Worm (Caenorhabditis elegans) whole organism, mixed stage, embryonic: ENCODE results near the gene cpr-6.

ENCODE experiments used
- M03D4.4 ChIP-seq: sonication (generic microtip); optimal IDR thresholded peaks from 2 replicates; lab custom pipeline; 2017; ENCODE audit warnings: mild to moderate bottlenecking, missing genetic modification characterization, missing compliant biosample characterization
- bed-3 ChIP-seq: fragments of 200-800 bp; sonication (Bioruptor generic); optimal IDR thresholded peaks from 3 replicates; lab custom pipeline; 2018; ENCODE audit warnings: mild to moderate bottlenecking, missing genetic modification characterization, moderate library complexity, missing compliant biosample characterization
- blmp-1 ChIP-seq: fragments of 150-350 bp; optimal IDR thresholded peaks from 2 replicates; lab custom pipeline; 2014; ENCODE audit warnings: missing biosample characterization, missing genetic modification characterization
- ceh-39 ChIP-seq: fragments of 150-350 bp; optimal IDR thresholded peaks from 2 replicates; lab custom pipeline; 2014; ENCODE audit warnings: missing biosample characterization, missing genetic modification characterization
- ceh-43 ChIP-seq: fragments of 200-800 bp; sonication (Bioruptor generic); optimal IDR thresholded peaks from 2 replicates; lab custom pipeline; 2018; ENCODE audit warnings: mild to moderate bottlenecking, missing genetic modification characterization, moderate library complexity, missing compliant biosample characterization
- cnd-1 ChIP-seq: fragments of 200-800 bp; sonication (Bioruptor generic); optimal IDR thresholded peaks from 2 replicates; lab custom pipeline; 2018; ENCODE audit warnings: mild to moderate bottlenecking, missing genetic modification characterization, missing compliant biosample characterization
- drap-1 ChIP-seq: fragments of 200-800 bp; sonication (Bioruptor generic); optimal IDR thresholded peaks from 3 replicates; lab custom pipeline; 2018; ENCODE audit warnings: mild to moderate bottlenecking, missing genetic modification characterization, missing compliant biosample characterization
- elt-1 ChIP-seq: sonication (generic microtip); optimal IDR thresholded peaks from 2 replicates; lab custom pipeline; 2017; ENCODE audit warnings: missing genetic modification characterization, mild to moderate bottlenecking, missing compliant biosample characterization, antibody characterized with exemption, moderate library complexity, borderline replicate concordance; ENCODE audit not compliant: insufficient read depth
- elt-3 ChIP-seq: fragments of 150-350 bp; optimal IDR thresholded peaks from 2 replicates; lab custom pipeline; 2014; ENCODE audit warnings: missing biosample characterization, missing genetic modification characterization
- ham-2 ChIP-seq: fragments of 200-800 bp; sonication (Bioruptor generic); optimal IDR thresholded peaks from 2 replicates; lab custom pipeline; 2018; ENCODE audit warnings: mild to moderate bottlenecking, missing genetic modification characterization, missing compliant biosample characterization
- hlh-1 ChIP-seq: fragments of 150-350 bp; optimal IDR thresholded peaks from 2 replicates; lab custom pipeline; 2014; ENCODE audit warnings: missing biosample characterization, missing genetic modification reagents, missing genetic modification characterization
- lin-13 ChIP-seq: fragments of 150-350 bp; optimal IDR thresholded peaks from 2 replicates; lab custom pipeline; 2014; ENCODE audit warnings: missing biosample characterization, missing genetic modification characterization
- lin-32 ChIP-seq: fragments of 200-800 bp; sonication (Bioruptor generic); optimal IDR thresholded peaks from 2 replicates; lab custom pipeline; 2018; ENCODE audit warnings: mild to moderate bottlenecking, missing genetic modification characterization, missing compliant biosample characterization
- lsy-2 ChIP-seq: fragments of 150-350 bp; optimal IDR thresholded peaks from 2 replicates; lab custom pipeline; 2014; ENCODE audit warnings: missing biosample characterization, missing genetic modification characterization
- mls-2 ChIP-seq: sonication (generic microtip); optimal IDR thresholded peaks from 2 replicates; lab custom pipeline; 2016; ENCODE audit warnings: mild to moderate bottlenecking, missing genetic modification characterization, moderate library complexity, missing compliant biosample characterization
- nhr-12 ChIP-seq: fragments of 150-350 bp; optimal IDR thresholded peaks from 2 replicates; lab custom pipeline; 2014; ENCODE audit warnings: missing biosample characterization, missing genetic modification characterization
- nhr-2 ChIP-seq: fragments of 150-350 bp; optimal IDR thresholded peaks from 2 replicates; lab custom pipeline; 2014; ENCODE audit warnings: missing biosample characterization, missing genetic modification characterization
- nhr-237 ChIP-seq: fragments of 150-350 bp; optimal IDR thresholded peaks from 2 replicates; lab custom pipeline; 2014; ENCODE audit warnings: missing biosample characterization, missing genetic modification characterization
- nhr-76 ChIP-seq: sonication (generic microtip); optimal IDR thresholded peaks from 2 replicates; lab custom pipeline; 2017; ENCODE audit warnings: missing biosample characterization, missing genetic modification characterization
- pha-4 ChIP-seq: fragments of 150-350 bp; optimal IDR thresholded peaks from 2 replicates; lab custom pipeline; 2018; ENCODE audit warnings: missing biosample characterization, missing genetic modification reagents, missing genetic modification characterization
- sem-2 ChIP-seq: fragments of 200-800 bp; sonication (Bioruptor generic); optimal IDR thresholded peaks from 2 replicates; lab custom pipeline; 2018; ENCODE audit warnings: mild to moderate bottlenecking, missing genetic modification characterization, missing compliant biosample characterization
- snpc-4 ChIP-seq: fragments of 150-350 bp; optimal IDR thresholded peaks from 2 replicates; lab custom pipeline; 2014; ENCODE audit warnings: missing biosample characterization, missing genetic modification characterization
- sptf-1 ChIP-seq: sonication (generic microtip); optimal IDR thresholded peaks from 2 replicates; lab custom pipeline; 2017; ENCODE audit warnings: mild to moderate bottlenecking, missing genetic modification characterization, moderate library complexity, missing compliant biosample characterization
- tbx-8 ChIP-seq: fragments of 200-800 bp; sonication (Bioruptor generic); optimal IDR thresholded peaks from 2 replicates; lab custom pipeline; 2018; ENCODE audit warnings: mild to moderate bottlenecking, missing genetic modification characterization, moderate library complexity, missing compliant biosample characterization
- unc-120 ChIP-seq: sonication (generic microtip); optimal IDR thresholded peaks from 2 replicates; lab custom pipeline; 2017; ENCODE audit warnings: missing genetic modification characterization, missing compliant biosample characterization; ENCODE audit not compliant: poor library complexity, severe bottlenecking
- unc-39 ChIP-seq: fragments of 150-350 bp; optimal IDR thresholded peaks from 2 replicates; lab custom pipeline; 2014; ENCODE audit warnings: missing biosample characterization, missing genetic modification characterization
- unc-62 ChIP-seq: fragments of 150-350 bp; optimal IDR thresholded peaks from 2 replicates; lab custom pipeline; 2014; ENCODE audit warnings: missing biosample characterization, missing genetic modification reagents, missing genetic modification characterization
- ztf-11 ChIP-seq: fragments of 150-350 bp; optimal IDR thresholded peaks from 2 replicates; lab custom pipeline; 2014; ENCODE audit warnings: missing biosample characterization, missing genetic modification characterization

The cpr-6 gene

ce11 chrX:6606991-6607390, at the start of gene cpr-6:
cpr-6 (plus strand) TSS chrX:6607207.
- TF ChIP-seq ceh-39 (tag; lab: Kevin White, UChicago): no peak
- TF ChIP-seq nhr-76 (tag; lab: Kevin White, UChicago): no peak
- TF ChIP-seq unc-39 (tag; lab: Kevin White, UChicago): no peak
- no peak for TF ChIP-seq pha-4 (tag; lab: Kevin White, UChicago)
- TF ChIP-seq ztf-11: no peak
- no peak for TF ChIP-seq lin-32 (GFP tag; lab: Kevin White, UChicago)

- TF ChIP-seq unc-39 (tag; lab: Kevin White, UChicago) (no peak), cnd-1 (tag; lab: Kevin White, UChicago) (no peak), bed-3 (no peak), elt-1 (no peak), sptf-1 (tag; lab: Kevin White, UChicago) (no peak), lin-32 (GFP tag; lab: Kevin White, UChicago) (no peak), lsy-2 (tag; lab: Kevin White, UChicago) (no peak)
Observed at ce11 chrX:6560495-6560894, 46.5 kb upstream of the cpr-6 start.

- no peak for TF ChIP-seq nhr-2 (tag; lab: Kevin White, UChicago)
- no peak for TF ChIP-seq lin-13 (tag; lab: Kevin White, UChicago)
- no peak for TF ChIP-seq tbx-8 (GFP tag; lab: Kevin White, UChicago)
Observed at ce11 chrX:6562378-6562856, 44.6 kb upstream of the cpr-6 start, which contains the start of gene aaim-1. aaim-1 (minus strand) TSS chrX:6562428.

ce11 chrX:6569624-6570023, 37.4 kb upstream of the cpr-6 start, which contains the start of gene dop-3:
dop-3 (minus strand) TSS chrX:6569724.
- TF ChIP-seq hlh-1 (no peak), ham-2 (GFP tag; lab: Kevin White, UChicago) (no peak), lsy-2 (tag; lab: Kevin White, UChicago) (no peak), sem-2 (no peak), cnd-1 (tag; lab: Kevin White, UChicago) (no peak)

- TF ChIP-seq drap-1 (no peak), ham-2 (GFP tag; lab: Kevin White, UChicago) (no peak), M03D4.4 (no peak), unc-39 (tag; lab: Kevin White, UChicago) (no peak), mls-2 (tag; lab: Kevin White, UChicago) (no peak), hlh-1 (no peak), elt-1 (no peak), lin-13 (tag; lab: Kevin White, UChicago) (no peak), bed-3 (no peak), blmp-1 (tag; lab: Kevin White, UChicago) (no peak), nhr-76 (tag; lab: Kevin White, UChicago) (no peak), elt-3 (tag; lab: Kevin White, UChicago) (no peak), unc-120 (tag; lab: Kevin White, UChicago) (no peak), lin-32 (GFP tag; lab: Kevin White, UChicago) (no peak), pha-4 (tag; lab: Kevin White, UChicago) (no peak), lsy-2 (tag; lab: Kevin White, UChicago) (no peak), unc-62 (GFP tag; lab: Kevin White, UChicago) (no peak), ceh-43 (no peak), nhr-12 (no peak)
Observed at ce11 chrX:6572987-6573386, 34.0 kb upstream of the cpr-6 start.

- TF ChIP-seq snpc-4 (tag; lab: Kevin White, UChicago) (no peak), blmp-1 (tag; lab: Kevin White, UChicago) (no peak), cnd-1 (tag; lab: Kevin White, UChicago) (no peak), unc-120 (tag; lab: Kevin White, UChicago) (no peak), lin-32 (GFP tag; lab: Kevin White, UChicago) (no peak), unc-62 (GFP tag; lab: Kevin White, UChicago) (peak; percentile 1), nhr-237 (tag; lab: Kevin White, UChicago) (no peak), pha-4 (tag; lab: Kevin White, UChicago) (no peak), hlh-1 (peak; percentile 33), sptf-1 (tag; lab: Kevin White, UChicago) (no peak), nhr-12 (no peak)
- TF ChIP-seq, all 35 proteins: peak for 2
Observed at ce11 chrX:6575992-6576391, 31.0 kb upstream of the cpr-6 start.
